Fruit fly (Drosophila melanogaster) whole organism: Measurements from ENCODE around the gene GlcAT-S.

Source experiments
- CG8478 ChIP-seq: fragments of >200 bp; optimal IDR thresholded peaks from 2 replicates; lab custom pipeline; 2018; ENCODE audit warnings: inconsistent platforms
- Dll ChIP-seq: fragments of >200 bp; optimal IDR thresholded peaks from 2 replicates; lab custom pipeline; 2017
- EcR ChIP-seq, 2 experiments: fragments of >200 bp; optimal IDR thresholded peaks; 2 replicates each; lab custom pipeline; 2017; ENCODE audit warnings: missing biosample characterization in 2 of 2, missing genetic modification characterization in 2 of 2, missing genetic modification reagents in 2 of 2
- pan ChIP-seq: fragments of >200 bp; optimal IDR thresholded peaks from 2 replicates; lab custom pipeline; 2017
- psq ChIP-seq: fragments of >200 bp; optimal IDR thresholded peaks from 2 replicates; lab custom pipeline; 2017
- usp ChIP-seq: fragments of >200 bp; optimal IDR thresholded peaks from 2 replicates; lab custom pipeline; 2017; ENCODE audit warnings: missing biosample characterization, missing genetic modification characterization, mixed read lengths

The GlcAT-S gene

dm6 chr2L:9613006-9613690 is 3.1 kb upstream of the GlcAT-S start, which contains the start of gene Trx2:
Trx2 (plus strand) TSS chr2L:9613166.
- no peak for TF ChIP-seq usp (GFP tag; lab: Kevin White, UChicago)
- TF ChIP-seq CG8478 = no peak
- no peak for TF ChIP-seq Dll
- TF ChIP-seq EcR (GFP tag; optimal IDR thresholded peaks at IDR 0.05; lab: Kevin White, UChicago) = no peak
- TF ChIP-seq psq (lab: Kevin White, UChicago) = no peak
- TF ChIP-seq pan = no peak

DNA sequence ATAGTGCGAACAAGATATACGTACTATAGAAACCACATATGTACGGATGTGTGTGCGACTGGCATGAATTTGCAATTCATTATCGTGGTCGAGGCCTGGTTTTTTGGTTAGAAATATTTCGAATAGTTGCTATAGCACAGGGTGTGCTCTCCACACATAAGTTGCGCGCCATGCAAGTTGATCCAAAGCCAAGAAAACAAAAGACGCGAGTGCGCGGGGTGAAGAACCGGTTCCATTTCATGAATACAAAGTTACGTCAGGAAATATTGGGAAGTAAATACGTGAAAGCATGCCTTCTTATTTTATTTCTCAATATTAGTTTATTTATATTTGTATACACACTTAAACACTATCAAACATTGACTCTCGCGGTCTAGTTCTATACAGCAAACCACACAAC is 2.3 kb upstream of the GlcAT-S start:
- TF ChIP-seq usp (GFP tag; lab: Kevin White, UChicago) (no peak), Dll (no peak), psq (lab: Kevin White, UChicago) (no peak), pan (no peak), EcR (GFP tag; optimal IDR thresholded peaks at IDR 0.05; lab: Kevin White, UChicago) (no peak), CG8478 (no peak)

dm6 chr2L:9614674-9615258 is 1.5 kb upstream of the GlcAT-S start:
- TF ChIP-seq psq (lab: Kevin White, UChicago) = no peak
- TF ChIP-seq Dll = no peak
- TF ChIP-seq CG8478 = no peak
- TF ChIP-seq EcR (GFP tag; optimal IDR thresholded peaks at IDR 0.05; lab: Kevin White, UChicago) = no peak
- no peak for TF ChIP-seq usp (GFP tag; lab: Kevin White, UChicago)
- no peak for TF ChIP-seq pan

dm6 chr2L:9615561-9615960 is 708 bp upstream of the GlcAT-S start:
- no peak for TF ChIP-seq CG8478
- no peak for TF ChIP-seq psq (lab: Kevin White, UChicago)
- TF ChIP-seq Dll = no peak
- no peak for TF ChIP-seq EcR (GFP tag; optimal IDR thresholded peaks at IDR 0.05; lab: Kevin White, UChicago)
- no peak for TF ChIP-seq pan
- TF ChIP-seq usp (GFP tag; lab: Kevin White, UChicago) = no peak

DNA sequence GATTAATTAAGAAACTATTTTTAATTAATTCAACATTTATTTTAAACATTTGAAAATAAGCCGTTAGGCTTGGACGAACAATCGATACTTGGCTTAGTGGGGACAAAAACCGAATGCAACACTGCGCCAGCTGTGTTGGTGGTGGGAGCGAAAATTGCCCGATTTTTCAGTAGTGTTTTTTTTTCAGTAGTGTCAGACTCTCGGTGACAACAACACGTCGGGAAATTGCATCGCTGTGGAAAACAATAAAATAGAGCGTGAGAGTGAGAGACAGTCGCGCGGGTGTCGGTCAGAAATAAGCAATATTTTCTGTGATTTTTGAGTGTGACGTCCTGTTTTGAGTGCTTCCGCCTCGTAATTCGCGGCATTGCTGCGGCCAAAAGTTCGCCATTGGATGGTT is 385 bp downstream of the GlcAT-S start:
- TF ChIP-seq Dll (no peak), usp (GFP tag; lab: Kevin White, UChicago) (no peak), psq (lab: Kevin White, UChicago) (no peak), CG8478 (no peak), pan (no peak), EcR (GFP tag; optimal IDR thresholded peaks at IDR 0.05; lab: Kevin White, UChicago) (no peak)

DNA sequence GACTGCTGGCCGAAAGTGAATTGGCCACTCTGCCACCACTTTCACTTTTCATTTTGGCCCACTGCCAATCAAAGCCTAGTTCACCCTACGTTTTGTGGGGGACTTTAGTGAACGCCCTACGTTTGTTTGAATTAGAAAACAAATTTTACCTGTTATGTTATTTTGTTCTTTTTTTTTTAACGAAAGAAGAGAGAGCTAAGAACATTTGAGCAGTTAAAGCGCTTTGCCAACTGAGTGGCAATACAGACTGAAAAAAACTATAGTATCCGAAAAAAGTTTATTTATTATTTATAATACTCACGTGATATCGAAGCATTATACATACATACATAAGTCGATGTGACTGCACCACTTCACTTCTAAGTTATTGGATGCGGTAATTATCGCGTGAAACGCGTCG is 1.6 kb downstream of the GlcAT-S start:
- no peak for TF ChIP-seq pan
- no peak for TF ChIP-seq usp (GFP tag; lab: Kevin White, UChicago)
- no peak for TF ChIP-seq psq (lab: Kevin White, UChicago)
- no peak for TF ChIP-seq EcR (GFP tag; optimal IDR thresholded peaks at IDR 0.05; lab: Kevin White, UChicago)
- no peak for TF ChIP-seq Dll
- TF ChIP-seq CG8478 = no peak

dm6 chr2L:9618871-9619270 is 2.6 kb downstream of the GlcAT-S start:
- TF ChIP-seq usp (GFP tag; lab: Kevin White, UChicago) = no peak
- TF ChIP-seq psq (lab: Kevin White, UChicago) = no peak
- TF ChIP-seq CG8478 = no peak
- no peak for TF ChIP-seq EcR (GFP tag; optimal IDR thresholded peaks at IDR 0.05; lab: Kevin White, UChicago)
- no peak for TF ChIP-seq Dll
- no peak for TF ChIP-seq pan

dm6 chr2L:9619925-9620324 is 3.7 kb downstream of the GlcAT-S start:
- no peak for TF ChIP-seq EcR (GFP tag; optimal IDR thresholded peaks at IDR 0.05; lab: Kevin White, UChicago)
- no peak for TF ChIP-seq Dll
- TF ChIP-seq pan = no peak
- TF ChIP-seq usp (GFP tag; lab: Kevin White, UChicago) = no peak
- TF ChIP-seq psq (lab: Kevin White, UChicago) = no peak
- no peak for TF ChIP-seq CG8478

- TF ChIP-seq EcR (GFP tag; optimal IDR thresholded peaks at IDR 0.05; lab: Kevin White, UChicago) (no peak), usp (GFP tag; lab: Kevin White, UChicago) (no peak), Dll (no peak), CG8478 (no peak), psq (lab: Kevin White, UChicago) (no peak), pan (no peak)
Observed at dm6 chr2L:9625185-9625584, 8.9 kb downstream of the GlcAT-S start, which contains the start of gene CG31882. CG31882 (minus strand) TSS chr2L:9625285.

DNA sequence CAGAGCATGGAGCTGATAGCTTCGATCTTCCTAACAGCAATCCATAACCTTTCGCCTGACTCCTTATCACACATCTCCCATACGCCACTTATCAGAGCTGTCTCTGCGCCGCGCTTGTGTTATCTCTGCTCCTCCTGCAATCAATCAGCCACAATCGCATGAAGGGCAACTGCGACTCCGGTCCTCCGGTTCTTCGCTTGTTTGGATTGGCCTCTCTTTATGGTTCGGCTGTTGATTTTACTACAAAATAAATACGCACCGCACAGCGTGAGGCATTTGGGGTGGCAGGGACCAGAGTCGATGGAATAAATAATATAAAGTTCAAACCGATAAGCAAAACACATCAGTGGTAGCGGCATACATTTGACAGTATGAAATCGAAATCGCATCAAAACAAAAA is 16.8 kb downstream of the GlcAT-S start:
- TF ChIP-seq usp (GFP tag; lab: Kevin White, UChicago) = no peak
- no peak for TF ChIP-seq pan
- TF ChIP-seq psq (lab: Kevin White, UChicago) = no peak
- TF ChIP-seq Dll = no peak
- no peak for TF ChIP-seq CG8478
- no peak for TF ChIP-seq EcR (GFP tag; optimal IDR thresholded peaks at IDR 0.05; lab: Kevin White, UChicago)

dm6 chr2L:9633811-9634436 is 17.7 kb downstream of the GlcAT-S start, which contains the start of gene Apoltp:
Apoltp (plus strand) TSS chr2L:9634179.
- TF ChIP-seq usp (GFP tag; lab: Kevin White, UChicago) = no peak
- no peak for TF ChIP-seq pan
- TF ChIP-seq Dll = no peak
- TF ChIP-seq CG8478 = no peak
- no peak for TF ChIP-seq psq (lab: Kevin White, UChicago)
- no peak for TF ChIP-seq EcR (GFP tag; optimal IDR thresholded peaks at IDR 0.05; lab: Kevin White, UChicago)

dm6 chr2L:9656300-9656699 is 40.0 kb downstream of the GlcAT-S start, which contains the start of gene CG33299:
CG33299 (plus strand) TSS chr2L:9656600.
- TF ChIP-seq usp (GFP tag; lab: Kevin White, UChicago) = no peak
- TF ChIP-seq CG8478 = no peak
- no peak for TF ChIP-seq psq (lab: Kevin White, UChicago)
- no peak for TF ChIP-seq EcR (GFP tag; optimal IDR thresholded peaks at IDR 0.05; lab: Kevin White, UChicago)
- no peak for TF ChIP-seq Dll
- no peak for TF ChIP-seq pan
